Worm (Caenorhabditis elegans): ENCODE measurements around the gene ZK662.6.
A peak's percentile ranks its signal among the peaks of the same experiment; 100 is the strongest.

- TF ChIP-seq sptf-1 (tag; optimal IDR thresholded peaks at IDR 0.05) (no peak), snpc-4 (tag; optimal IDR thresholded peaks at IDR 0.05) (no peak), nhr-76 (tag; optimal IDR thresholded peaks at IDR 0.05) (no peak), ham-2 (GFP tag; optimal IDR thresholded peaks at IDR 0.05) (no peak), nhr-237 (tag; optimal IDR thresholded peaks at IDR 0.05) (no peak), ces-1 (GFP tag; optimal IDR thresholded peaks at IDR 0.05) (no peak), ztf-11 (tag; optimal IDR thresholded peaks at IDR 0.05) (no peak), elt-3 (tag; optimal IDR thresholded peaks at IDR 0.05) (no peak), lin-13 (tag; optimal IDR thresholded peaks at IDR 0.05) (peak; percentile 55)
Observed at ce11 chrX:15724994-15725393, 6.6 kb downstream of the ZK662.6 start.

Measured in whole organism, mixed stage, embryonic.